Worm (Caenorhabditis elegans) whole organism, L1 larva: ENCODE data around the gene Y75B8A.10.

Experiments
- C16A3.4 ChIP-seq: fragments of 150-350 bp; optimal IDR thresholded peaks from 2 replicates; lab custom pipeline; 2014; ENCODE audit warnings: missing biosample characterization, missing genetic modification characterization
- C34B4.2 ChIP-seq: sonication (generic microtip); optimal IDR thresholded peaks from 2 replicates; lab custom pipeline; 2017; ENCODE audit warnings: mild to moderate bottlenecking, missing genetic modification characterization, missing compliant biosample characterization
- Y116A8C.19 ChIP-seq: sonication (generic microtip); optimal IDR thresholded peaks from 2 replicates; lab custom pipeline; 2016; ENCODE audit warnings: missing compliant biosample characterization, missing genetic modification characterization, borderline replicate concordance
- ama-1 ChIP-seq: fragments of 150-350 bp; optimal IDR thresholded peaks from 2 replicates; lab custom pipeline; 2014
- blmp-1 ChIP-seq: fragments of 150-350 bp; optimal IDR thresholded peaks from 2 replicates; lab custom pipeline; 2014; ENCODE audit warnings: missing biosample characterization, missing genetic modification characterization
- ceh-63 ChIP-seq: fragments of 200-800 bp; sonication (Bioruptor generic); optimal IDR thresholded peaks from 2 replicates; lab custom pipeline; 2018; ENCODE audit warnings: mild to moderate bottlenecking, missing genetic modification characterization, missing compliant biosample characterization
- ceh-8 ChIP-seq: fragments of 200-800 bp; sonication (Bioruptor generic); optimal IDR thresholded peaks from 2 replicates; lab custom pipeline; 2018; ENCODE audit warnings: mild to moderate bottlenecking, missing genetic modification characterization, moderate library complexity, missing compliant biosample characterization
- ceh-82 ChIP-seq, 3 experiments: fragments of 150-350 bp in 1 of 3; sonication (generic microtip) in 2 of 3; optimal IDR thresholded peaks; 2 replicates each; lab custom pipeline; 2014 to 2017; ENCODE audit warnings: missing biosample characterization in 3 of 3, missing genetic modification characterization in 3 of 3
- ceh-88 ChIP-seq: fragments of 200-800 bp; sonication (Bioruptor generic); IDR thresholded peaks from 2 replicates; pipeline ENCODE4 v1.3.6; 2022; ENCODE audit warnings: missing genetic modification characterization, missing compliant biosample characterization
- dpl-1 ChIP-seq, 3 experiments: fragments of 150-350 bp in 2 of 3; sonication (generic microtip) in 1 of 3; optimal IDR thresholded peaks; 2 replicates each; lab custom pipeline; 2014 to 2017; ENCODE audit warnings: missing biosample characterization in 3 of 3, missing genetic modification characterization in 3 of 3, missing genetic modification reagents in 3 of 3
- efl-1 ChIP-seq, 4 experiments: fragments of 150-350 bp; optimal IDR thresholded peaks in 3 of 4; peaks in 1 of 4; 1 replicate in 1 of 4; 2 replicates in 3 of 4; lab custom pipeline; 2014; ENCODE audit warnings: missing biosample characterization in 2 of 4, missing genetic modification characterization in 2 of 4, missing genetic modification reagents in 2 of 4
- egl-27 ChIP-seq, 2 experiments: fragments of 150-350 bp in 1 of 2; sonication (generic microtip); optimal IDR thresholded peaks; 3 replicates each; lab custom pipeline; 2017 to 2018; ENCODE audit warnings: missing biosample characterization in 2 of 2, missing genetic modification characterization in 2 of 2, missing genetic modification reagents in 2 of 2
- fos-1 ChIP-seq: fragments of 150-350 bp; optimal IDR thresholded peaks from 2 replicates; lab custom pipeline; 2014; ENCODE audit warnings: missing biosample characterization, missing genetic modification characterization
- hlh-17 ChIP-seq: fragments of 200-800 bp; sonication (Bioruptor generic); optimal IDR thresholded peaks from 2 replicates; lab custom pipeline; 2018; ENCODE audit warnings: missing genetic modification characterization, mild to moderate bottlenecking, missing compliant biosample characterization, moderate library complexity, borderline replicate concordance
- hlh-4 ChIP-seq: sonication (generic microtip); optimal IDR thresholded peaks from 2 replicates; lab custom pipeline; 2016; ENCODE audit warnings: mild to moderate bottlenecking, missing genetic modification characterization, missing compliant biosample characterization
- hpl-2 ChIP-seq: fragments of 150-350 bp; optimal IDR thresholded peaks from 2 replicates; lab custom pipeline; 2014; ENCODE audit warnings: missing biosample characterization, missing genetic modification reagents, missing genetic modification characterization
- irx-1 ChIP-seq: sonication (generic microtip); optimal IDR thresholded peaks from 2 replicates; lab custom pipeline; 2016; ENCODE audit warnings: missing genetic modification characterization, missing compliant biosample characterization
- isw-1 ChIP-seq: fragments of 200-800 bp; sonication (Bioruptor generic); IDR thresholded peaks from 2 replicates; pipeline ENCODE4 v1.3.6; 2022; ENCODE audit warnings: missing genetic modification characterization, missing compliant biosample characterization
- jun-1 ChIP-seq: fragments of 150-350 bp; optimal IDR thresholded peaks from 2 replicates; lab custom pipeline; 2014; ENCODE audit warnings: missing biosample characterization, missing genetic modification reagents, missing genetic modification characterization
- lin-13 ChIP-seq: fragments of 150-350 bp; optimal IDR thresholded peaks from 2 replicates; lab custom pipeline; 2014; ENCODE audit warnings: missing biosample characterization, missing genetic modification reagents, missing genetic modification characterization
- lin-14 ChIP-seq: fragments of 200-800 bp; sonication (Bioruptor generic); optimal IDR thresholded peaks from 2 replicates; lab custom pipeline; 2018; ENCODE audit warnings: mild to moderate bottlenecking, missing genetic modification characterization, moderate library complexity, missing compliant biosample characterization
- lsy-2 ChIP-seq, 2 experiments: fragments of 150-350 bp; optimal IDR thresholded peaks; 2 replicates each; lab custom pipeline; 2014; ENCODE audit warnings: missing biosample characterization in 2 of 2, missing genetic modification characterization in 2 of 2
- mab-9 ChIP-seq: fragments of 200-800 bp; sonication (Bioruptor generic); IDR thresholded peaks from 2 replicates; pipeline ENCODE4 v1.3.6; 2022; ENCODE audit warnings: missing genetic modification reagents, missing genetic modification characterization, missing compliant biosample characterization
- mef-2 ChIP-seq: fragments of 150-350 bp; optimal IDR thresholded peaks from 2 replicates; lab custom pipeline; 2014; ENCODE audit warnings: missing biosample characterization, missing genetic modification characterization
- mep-1 ChIP-seq: fragments of 150-350 bp; optimal IDR thresholded peaks from 2 replicates; lab custom pipeline; 2014; ENCODE audit warnings: missing biosample characterization, missing genetic modification characterization
- nhr-11 ChIP-seq: fragments of 150-350 bp; optimal IDR thresholded peaks from 2 replicates; lab custom pipeline; 2014; ENCODE audit warnings: missing biosample characterization, missing genetic modification characterization
- nhr-12 ChIP-seq: sonication (generic microtip); optimal IDR thresholded peaks from 2 replicates; lab custom pipeline; 2017; ENCODE audit warnings: missing biosample characterization, missing genetic modification characterization
- nhr-19 ChIP-seq: fragments of 200-800 bp; sonication (Bioruptor generic); conservative IDR thresholded peaks from 2 replicates; pipeline ENCODE4 v1.3.6; 2022; ENCODE audit warnings: missing genetic modification characterization, missing compliant biosample characterization
- nhr-20 ChIP-seq: sonication (generic microtip); optimal IDR thresholded peaks from 2 replicates; lab custom pipeline; 2016; ENCODE audit warnings: mild to moderate bottlenecking, missing genetic modification characterization, missing compliant biosample characterization
- nhr-47 ChIP-seq: sonication (generic microtip); optimal IDR thresholded peaks from 2 replicates; lab custom pipeline; 2016; ENCODE audit warnings: mild to moderate bottlenecking, missing genetic modification characterization, moderate library complexity, missing compliant biosample characterization
- nhr-71 ChIP-seq: sonication (generic microtip); optimal IDR thresholded peaks from 2 replicates; lab custom pipeline; 2016; ENCODE audit warnings: mild to moderate bottlenecking, missing genetic modification characterization, moderate library complexity, missing compliant biosample characterization
- nhr-76 ChIP-seq: sonication (generic microtip); optimal IDR thresholded peaks from 2 replicates; lab custom pipeline; 2017; ENCODE audit warnings: missing biosample characterization, missing genetic modification characterization
- nhr-77 ChIP-seq: fragments of 150-350 bp; optimal IDR thresholded peaks from 2 replicates; lab custom pipeline; 2014; ENCODE audit warnings: missing biosample characterization, missing genetic modification characterization
- nhr-84 ChIP-seq: sonication (generic microtip); optimal IDR thresholded peaks from 2 replicates; lab custom pipeline; 2017; ENCODE audit warnings: missing biosample characterization, missing genetic modification characterization
- pag-3 ChIP-seq: sonication (generic microtip); optimal IDR thresholded peaks from 2 replicates; lab custom pipeline; 2017; ENCODE audit warnings: missing genetic modification characterization, mild to moderate bottlenecking, missing compliant biosample characterization, antibody characterized with exemption, borderline replicate concordance; ENCODE audit not compliant: insufficient read depth
- rnt-1 ChIP-seq: sonication (generic microtip); optimal IDR thresholded peaks from 2 replicates; lab custom pipeline; 2016; ENCODE audit warnings: mild to moderate bottlenecking, missing genetic modification characterization, moderate library complexity, missing compliant biosample characterization
- snu-23 ChIP-seq: sonication (generic microtip); optimal IDR thresholded peaks from 2 replicates; lab custom pipeline; 2016; ENCODE audit warnings: missing genetic modification characterization, missing compliant biosample characterization
- sup-37 ChIP-seq: fragments of 200-800 bp; sonication (Bioruptor generic); optimal IDR thresholded peaks from 2 replicates; lab custom pipeline; 2018; ENCODE audit warnings: mild to moderate bottlenecking, missing genetic modification characterization, missing compliant biosample characterization
- tbx-2 ChIP-seq: sonication (generic microtip); optimal IDR thresholded peaks from 2 replicates; lab custom pipeline; 2016; ENCODE audit warnings: missing genetic modification characterization, missing compliant biosample characterization
- unc-130 ChIP-seq: fragments of 150-350 bp; optimal IDR thresholded peaks from 2 replicates; lab custom pipeline; 2017; ENCODE audit warnings: missing biosample characterization, missing genetic modification characterization, inconsistent platforms
- unc-62 ChIP-seq: fragments of 150-350 bp; optimal IDR thresholded peaks from 2 replicates; lab custom pipeline; 2014; ENCODE audit warnings: missing biosample characterization, missing genetic modification reagents, missing genetic modification characterization
- unc-98 ChIP-seq: fragments of 200-800 bp; sonication (Bioruptor generic); IDR thresholded peaks from 2 replicates; pipeline ENCODE4 v1.3.6; 2022; ENCODE audit warnings: missing genetic modification characterization, missing compliant biosample characterization
- ztf-11 ChIP-seq, 2 experiments: sonication (generic microtip); optimal IDR thresholded peaks; 2 replicates each; lab custom pipeline; 2016 to 2017; ENCODE audit warnings: missing genetic modification characterization in 2 of 2, missing biosample characterization in 1 of 2, missing compliant biosample characterization in 1 of 2
- ztf-4 ChIP-seq: fragments of 150-350 bp; optimal IDR thresholded peaks from 2 replicates; lab custom pipeline; 2014; ENCODE audit warnings: missing biosample characterization, missing genetic modification characterization

Y75B8A.10 gene

ce11 chrIII:12152157-12152556, 30.7 kb downstream of the Y75B8A.10 start (continued):
- TF ChIP-seq egl-27 (tag; optimal IDR thresholded peaks at IDR 0.05; lab: Kevin White, UChicago) (no peak), hlh-17 (GFP tag; lab: Kevin White, UChicago) (no peak), blmp-1 (peak; percentile 41), unc-130 (tag; lab: Kevin White, UChicago) (no peak), Y116A8C.19 (no peak), nhr-12 (no peak), pag-3 (tag; lab: Kevin White, UChicago) (no peak), ztf-4 (tag; lab: Kevin White, UChicago) (no peak), mep-1 (peak; percentile 41), fos-1 (peak; percentile 32), unc-98 (GFP tag; lab: Robert Waterston, UW) (no peak), nhr-76 (tag; lab: Kevin White, UChicago) (no peak), C16A3.4 (tag; lab: Kevin White, UChicago) (peak; percentile 44), nhr-77 (tag; lab: Kevin White, UChicago) (no peak), dpl-1 (GFP tag; optimal IDR thresholded peaks at IDR 0.05; lab: Kevin White, UChicago) (peak; percentile 94 to 97 (median 95)), irx-1 (tag; lab: Kevin White, UChicago) (peak; percentile 10), ceh-63 (no peak), ceh-82 (tag; optimal IDR thresholded peaks at IDR 0.05; lab: Kevin White, UChicago) (peak; percentile 0 to 63 (median 22)), sup-37 (GFP tag; lab: Kevin White, UChicago) (no peak), ceh-88 (GFP tag; lab: Robert Waterston, UW) (no peak), nhr-71 (tag; lab: Kevin White, UChicago) (peak; percentile 62), nhr-47 (tag; lab: Kevin White, UChicago) (peak; percentile 72), ztf-11 (tag; optimal IDR thresholded peaks at IDR 0.05; lab: Kevin White, UChicago) (no peak), hpl-2 (no peak), ama-1 (lab: Kevin White, UChicago) (no peak), nhr-11 (tag; lab: Kevin White, UChicago) (no peak), C34B4.2 (no peak), hlh-4 (tag; lab: Kevin White, UChicago) (no peak), mab-9 (GFP tag; lab: Robert Waterston, UW) (no peak), nhr-84 (tag; lab: Kevin White, UChicago) (no peak), nhr-19 (peak; percentile 35; the same call in 1 of the 2 replicates)

ce11 chrIII:12151100-12151499, 31.7 kb downstream of the Y75B8A.10 start:
- TF ChIP-seq snu-23 = no peak
- TF ChIP-seq efl-1 (optimal IDR thresholded peaks at IDR 0.05; lab: Kevin White, UChicago) = no peak
- TF ChIP-seq efl-1 (GFP tag; optimal IDR thresholded peaks at IDR 0.05 in 1 of 2; lab: Kevin White, UChicago) = peak in 1 of 2 experiments; percentile 83

DNA sequence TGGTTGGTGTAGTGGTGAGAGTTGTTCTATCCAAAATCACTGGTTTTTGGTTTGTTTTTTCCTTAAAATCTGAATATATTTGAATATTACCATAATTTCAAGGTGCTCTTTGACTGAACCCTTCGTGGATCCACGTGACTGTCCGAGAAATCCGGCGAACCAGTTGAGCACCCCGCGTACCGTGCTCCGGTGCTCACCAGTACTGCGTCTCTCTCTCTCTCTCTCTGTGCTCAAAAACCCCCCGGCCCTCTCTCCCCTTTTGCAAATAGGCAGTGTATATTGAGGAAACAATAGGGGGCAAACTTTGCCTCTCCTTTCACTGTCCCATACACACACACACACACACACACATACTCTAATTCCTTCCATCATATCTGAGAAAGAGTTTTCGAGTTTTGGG, 32.9 kb downstream of the Y75B8A.10 start:
- TF ChIP-seq rnt-1 (tag; lab: Kevin White, UChicago) (no peak), ztf-4 (tag; lab: Kevin White, UChicago) (no peak), lin-13 (GFP tag; lab: Kevin White, UChicago) (no peak), nhr-71 (tag; lab: Kevin White, UChicago) (no peak), mef-2 (tag; lab: Kevin White, UChicago) (no peak), C16A3.4 (tag; lab: Kevin White, UChicago) (no peak), ceh-8 (GFP tag; lab: Kevin White, UChicago) (no peak), lin-14 (peak; percentile 11), blmp-1 (no peak), tbx-2 (tag; lab: Kevin White, UChicago) (peak; percentile 7), nhr-12 (no peak), lsy-2 (tag; optimal IDR thresholded peaks at IDR 0.05; lab: Kevin White, UChicago) (no peak), isw-1 (GFP tag; lab: Robert Waterston, UW) (no peak), jun-1 (no peak), unc-62 (GFP tag; lab: Kevin White, UChicago) (no peak), nhr-84 (tag; lab: Kevin White, UChicago) (no peak), nhr-20 (tag; lab: Kevin White, UChicago) (no peak)
